Fruit fly (Drosophila melanogaster): Measurements from ENCODE around the gene CG32669.

The CG32669 gene

dm6 chrX:10846972-10847435 lies 2.1 kb upstream of the CG32669 start, which contains the start of gene sbr (continued):
- TF ChIP-seq CG11723 (GFP tag; optimal IDR thresholded peaks at IDR 0.05) = no peak
- peak; percentile 1 for TF ChIP-seq pho (GFP tag; optimal IDR thresholded peaks at IDR 0.05)
- TF ChIP-seq CG4730 (GFP tag; IDR thresholded peaks at IDR 0.05) = no peak
- TF ChIP-seq D (optimal IDR thresholded peaks at IDR 0.05) = no peak
- TF ChIP-seq D (GFP tag; optimal IDR thresholded peaks at IDR 0.05) = no peak
- no peak for TF ChIP-seq CG14441 (GFP tag; IDR thresholded peaks at IDR 0.05)
- no peak for TF ChIP-seq al (GFP tag; IDR thresholded peaks at IDR 0.05)
- TF ChIP-seq CkIIα-i1 (GFP tag; IDR thresholded peaks at IDR 0.05) = no peak
- TF ChIP-seq Spps (tag; optimal IDR thresholded peaks at IDR 0.05) = no peak
- no peak for TF ChIP-seq exex (tag; optimal IDR thresholded peaks at IDR 0.05)
- TF ChIP-seq CG31224 (GFP tag; IDR thresholded peaks at IDR 0.05) = no peak
- no peak for TF ChIP-seq CG7556 (GFP tag; optimal IDR thresholded peaks at IDR 0.05)
- TF ChIP-seq CG4854 (GFP tag; optimal IDR thresholded peaks at IDR 0.05) = no peak
- no peak for TF ChIP-seq tup (GFP tag; optimal IDR thresholded peaks at IDR 0.05)
- peak; percentile 64; the same call in 1 of the 3 replicates for TF ChIP-seq CG7963 (GFP tag; IDR thresholded peaks at IDR 0.05; ENCODE audit: partially characterized antibody)
- no peak for TF ChIP-seq shn (GFP tag; optimal IDR thresholded peaks at IDR 0.05)
- peak; percentile 14 for TF ChIP-seq trem (tag; optimal IDR thresholded peaks at IDR 0.05)
- no peak for TF ChIP-seq CG31441 (GFP tag; IDR thresholded peaks at IDR 0.05)
- TF ChIP-seq rib (GFP tag; IDR thresholded peaks at IDR 0.05) = no peak
- no peak for TF ChIP-seq Max (GFP tag; optimal IDR thresholded peaks at IDR 0.05)
- TF ChIP-seq Drgx (GFP tag; IDR thresholded peaks at IDR 0.05) = no peak
- TF ChIP-seq trh (GFP tag; optimal IDR thresholded peaks at IDR 0.05) = no peak
- no peak for TF ChIP-seq fu2 (GFP tag; optimal IDR thresholded peaks at IDR 0.05)
- no peak for TF ChIP-seq CG13894 (tag; optimal IDR thresholded peaks at IDR 0.05)
- no peak for TF ChIP-seq klu (GFP tag; IDR thresholded peaks at IDR 0.05)
- TF ChIP-seq CG3847 (GFP tag; IDR thresholded peaks at IDR 0.05) = peak; percentile 35; the same call in 1 of the 2 replicates
- peak; percentile 27 for TF ChIP-seq mam (GFP tag; optimal IDR thresholded peaks at IDR 0.05)
- TF ChIP-seq CG10431 (GFP tag; optimal IDR thresholded peaks at IDR 0.05) = no peak
- no peak for TF ChIP-seq mirr (GFP tag; optimal IDR thresholded peaks at IDR 0.05)
- TF ChIP-seq run (tag; optimal IDR thresholded peaks at IDR 0.05) = no peak
- TF ChIP-seq Hmx (GFP tag; optimal IDR thresholded peaks at IDR 0.05) = no peak
- TF ChIP-seq CG15073 (GFP tag; optimal IDR thresholded peaks at IDR 0.05) = no peak
- 0 out of 2 replicates have a peak, but pooled peaks have one; percentile 22 for TF ChIP-seq E2f2 (GFP tag; IDR thresholded peaks at IDR 0.05)
- TF ChIP-seq CG10267 (tag; optimal IDR thresholded peaks at IDR 0.05) = peak; percentile 6
- peak; percentile 38 for TF ChIP-seq Med (GFP tag)
- TF ChIP-seq jumu (GFP tag; optimal IDR thresholded peaks at IDR 0.05) = no peak
- no peak for TF ChIP-seq H2.0 (GFP tag; IDR thresholded peaks at IDR 0.05)
- no peak for TF ChIP-seq B-H1 (GFP tag; IDR thresholded peaks at IDR 0.05)
- no peak for TF ChIP-seq Vsx1 (GFP tag; optimal IDR thresholded peaks at IDR 0.05)
- TF ChIP-seq sr (GFP tag; IDR thresholded peaks at IDR 0.05) = no peak
- TF ChIP-seq schlank (tag; optimal IDR thresholded peaks at IDR 0.05) = no peak
- peak; percentile 83; the same call in 2 of the 3 replicates for TF ChIP-seq knrl (GFP tag; IDR thresholded peaks at IDR 0.05; ENCODE audit: partially characterized antibody)
- no peak for TF ChIP-seq esg (GFP tag; conservative IDR thresholded peaks at IDR 0.05)
- no peak for TF ChIP-seq dmrt99B (tag; optimal IDR thresholded peaks at IDR 0.05)
- TF ChIP-seq gfzf (GFP tag; optimal IDR thresholded peaks at IDR 0.05) = peak; percentile 35
- no peak for TF ChIP-seq CG11093 (GFP tag; IDR thresholded peaks at IDR 0.05)
- TF ChIP-seq HLH4C (GFP tag; IDR thresholded peaks at IDR 0.05; ENCODE audit: partially characterized antibody) = peak; percentile 78
- TF ChIP-seq Dbx (GFP tag; IDR thresholded peaks at IDR 0.05) = no peak
- peak; percentile 5 for TF ChIP-seq dmrt11E (tag; optimal IDR thresholded peaks at IDR 0.05)
- no peak for TF ChIP-seq CG12104 (GFP tag; optimal IDR thresholded peaks at IDR 0.05)
- TF ChIP-seq CG4424 (GFP tag; optimal IDR thresholded peaks at IDR 0.05) = no peak
- no peak for TF ChIP-seq bowl (GFP tag; IDR thresholded peaks at IDR 0.05)

Measured in whole organism, embryonic.